Worm (Caenorhabditis elegans) whole organism, young adult: ENCODE measurements around the gene C31B8.16.

Source experiments
- F57A8.1 ChIP-seq: fragments of 200-800 bp; sonication (Bioruptor generic); optimal IDR thresholded peaks from 2 replicates; lab custom pipeline; 2018; ENCODE audit warnings: mild to moderate bottlenecking, missing genetic modification characterization, moderate library complexity, missing compliant biosample characterization
- ama-1 ChIP-seq, 3 experiments: fragments of 150-350 bp in 1 of 3; sonication (generic microtip) in 2 of 3; optimal IDR thresholded peaks; 2 replicates each; lab custom pipeline; 2014 to 2018; ENCODE audit warnings: missing biosample characterization in 2 of 3, missing genetic modification characterization in 2 of 3, missing genetic modification reagents in 2 of 3
- athp-1 ChIP-seq: sonication (generic microtip); optimal IDR thresholded peaks from 2 replicates; lab custom pipeline; 2017; ENCODE audit warnings: mild to moderate bottlenecking, missing genetic modification characterization, missing compliant biosample characterization
- ceh-91 ChIP-seq: fragments of 200-800 bp; sonication (Bioruptor generic); IDR thresholded peaks from 2 replicates; pipeline ENCODE4 v1.3.6; 2022; ENCODE audit warnings: missing genetic modification reagents, missing genetic modification characterization, missing compliant biosample characterization
- hlh-26 ChIP-seq: fragments of 200-800 bp; sonication (Bioruptor generic); conservative IDR thresholded peaks from 2 replicates; pipeline ENCODE4 v1.3.6; 2022; ENCODE audit warnings: missing genetic modification reagents, missing genetic modification characterization, missing compliant biosample characterization
- snpc-1.3 ChIP-seq: sonication (generic microtip); optimal IDR thresholded peaks from 2 replicates; lab custom pipeline; 2017; ENCODE audit warnings: missing genetic modification characterization, mild to moderate bottlenecking, missing compliant biosample characterization, antibody characterized with exemption, moderate library complexity, missing genotype, missing genetic modification reagents; ENCODE audit not compliant: insufficient read depth
- zfh-2 ChIP-seq: fragments of 200-800 bp; sonication (Bioruptor generic); conservative IDR thresholded peaks from 2 replicates; pipeline ENCODE4 v1.3.6; 2022; ENCODE audit warnings: missing genetic modification reagents, missing genetic modification characterization, missing compliant biosample characterization

ce11 chrV:2880356-2880755 lies 49.5 kb upstream of the C31B8.16 start:
- TF ChIP-seq hlh-26 (GFP tag; lab: Robert Waterston, UW) (no peak), athp-1 (no peak), zfh-2 (GFP tag; lab: Robert Waterston, UW) (no peak), F57A8.1 (GFP tag; lab: Kevin White, UChicago) (no peak), ceh-91 (no peak), snpc-1.3 (no peak), ama-1 (optimal IDR thresholded peaks at IDR 0.05; lab: Kevin White, UChicago) (no peak), ama-1 (GFP tag; optimal IDR thresholded peaks at IDR 0.05; lab: Kevin White, UChicago) (no peak)
